Worm (Caenorhabditis elegans) whole organism, mixed stage, embryonic: ENCODE data around the gene C50D2.1.

Source experiments
- ceh-39 ChIP-seq: fragments of 150-350 bp; optimal IDR thresholded peaks from 2 replicates; lab custom pipeline; 2014; ENCODE audit warnings: missing biosample characterization, missing genetic modification characterization
- drap-1 ChIP-seq: fragments of 200-800 bp; sonication (Bioruptor generic); optimal IDR thresholded peaks from 3 replicates; lab custom pipeline; 2018; ENCODE audit warnings: mild to moderate bottlenecking, missing genetic modification characterization, missing compliant biosample characterization
- elt-3 ChIP-seq: fragments of 150-350 bp; optimal IDR thresholded peaks from 2 replicates; lab custom pipeline; 2014; ENCODE audit warnings: missing biosample characterization, missing genetic modification characterization
- nhr-12 ChIP-seq: fragments of 150-350 bp; optimal IDR thresholded peaks from 2 replicates; lab custom pipeline; 2014; ENCODE audit warnings: missing biosample characterization, missing genetic modification characterization
- pha-4 ChIP-seq: fragments of 150-350 bp; optimal IDR thresholded peaks from 2 replicates; lab custom pipeline; 2018; ENCODE audit warnings: missing biosample characterization, missing genetic modification reagents, missing genetic modification characterization

DNA sequence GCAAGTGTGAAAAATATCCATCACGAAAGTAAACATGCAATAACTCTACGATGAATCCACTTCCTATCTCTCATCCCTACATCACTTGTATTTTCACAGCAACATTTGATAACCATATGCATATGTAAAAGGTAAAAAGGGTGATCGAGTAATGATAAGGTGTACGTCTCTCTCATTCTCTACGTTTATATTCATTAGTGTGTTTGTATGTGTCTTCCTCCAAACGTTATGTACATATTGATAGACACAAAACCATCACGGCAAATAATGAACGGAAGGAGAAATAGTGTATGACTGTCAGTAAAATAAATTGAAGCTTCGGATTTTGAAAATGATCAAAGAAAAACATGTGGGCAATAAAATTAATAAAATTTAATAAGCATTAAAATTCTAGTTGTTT is 11.1 kb downstream of the C50D2.1 start:
- TF ChIP-seq ceh-39 (tag; lab: Kevin White, UChicago) (no peak), pha-4 (tag; lab: Kevin White, UChicago) (no peak), elt-3 (tag; lab: Kevin White, UChicago) (no peak), nhr-12 (tag; lab: Kevin White, UChicago) (no peak), drap-1 (GFP tag; lab: Kevin White, UChicago) (no peak)
